Fruit fly (Drosophila melanogaster): ENCODE measurements around the gene Nepl17.

dm6 chr3R:28897891-28898290, 25.2 kb downstream of the Nepl17 start:
- TF ChIP-seq Dad (GFP tag; optimal IDR thresholded peaks at IDR 0.05) (no peak), CG4854 (GFP tag; optimal IDR thresholded peaks at IDR 0.05) (no peak), CG13123 (GFP tag; optimal IDR thresholded peaks at IDR 0.05) (no peak), ind (GFP tag; optimal IDR thresholded peaks at IDR 0.05) (no peak), Ets65A (GFP tag) (no peak), Gug (GFP tag; IDR thresholded peaks at IDR 0.05) (no peak), CG7928 (GFP tag; optimal IDR thresholded peaks at IDR 0.05) (no peak)
